Fruit fly (Drosophila melanogaster) whole organism, pupa: Measurements from ENCODE around the gene Lsd-1.

Experiments used
- CG10348 ChIP-seq: fragments of 200-800 bp; sonication (Bioruptor generic); IDR thresholded peaks from 2 replicates; pipeline ENCODE4 v1.3.6; 2022; ENCODE audit warnings: missing biosample characterization, missing genetic modification characterization
- CG14655 ChIP-seq: fragments of 200-800 bp; sonication (Bioruptor generic); optimal IDR thresholded peaks from 3 replicates; lab custom pipeline; 2017; ENCODE audit warnings: mild to moderate bottlenecking, missing biosample characterization, missing genetic modification reagents, missing genetic modification characterization
- CG17806 ChIP-seq: fragments of 200-800 bp; sonication (Bioruptor generic); optimal IDR thresholded peaks from 2 replicates; lab custom pipeline; 2018; ENCODE audit warnings: missing biosample characterization, mild to moderate bottlenecking, missing genetic modification characterization, moderate library complexity
- CG32121 ChIP-seq: fragments of 200-800 bp; sonication (Bioruptor generic); IDR thresholded peaks from 2 replicates; pipeline ENCODE4 v1.3.6; 2022; ENCODE audit warnings: missing biosample characterization, missing genetic modification characterization
- CG8159 ChIP-seq: fragments of 200-800 bp; sonication (Bioruptor generic); optimal IDR thresholded peaks from 3 replicates; lab custom pipeline; 2018; ENCODE audit warnings: missing biosample characterization, mild to moderate bottlenecking, missing genetic modification characterization, moderate library complexity
- CG8301 ChIP-seq: fragments of 200-800 bp; sonication (Bioruptor generic); optimal IDR thresholded peaks from 2 replicates; lab custom pipeline; 2018; ENCODE audit warnings: missing biosample characterization, mild to moderate bottlenecking, missing genetic modification characterization
- D1 ChIP-seq: fragments of 200-800 bp; sonication (Bioruptor generic); optimal IDR thresholded peaks from 2 replicates; lab custom pipeline; 2018; ENCODE audit warnings: missing biosample characterization, mild to moderate bottlenecking, missing genetic modification characterization, moderate library complexity
- EcR ChIP-seq: fragments of 200-800 bp; sonication (Bioruptor generic); optimal IDR thresholded peaks from 3 replicates; lab custom pipeline; 2019; ENCODE audit warnings: missing biosample characterization, missing genetic modification characterization, mild to moderate bottlenecking, moderate library complexity, missing genetic modification reagents
- Pif1B ChIP-seq: fragments of 200-800 bp; sonication (Bioruptor generic); optimal IDR thresholded peaks from 3 replicates; lab custom pipeline; 2016; ENCODE audit warnings: missing biosample characterization, missing genetic modification characterization
- fd96Ca ChIP-seq: fragments of 200-800 bp; sonication (Bioruptor generic); IDR thresholded peaks from 3 replicates; pipeline ENCODE4 v1.3.6; 2022; ENCODE audit warnings: missing biosample characterization, missing genetic modification characterization
- gl ChIP-seq: fragments of 200-800 bp; sonication (Bioruptor generic); optimal IDR thresholded peaks from 2 replicates; lab custom pipeline; 2018; ENCODE audit warnings: missing biosample characterization, mild to moderate bottlenecking, missing genetic modification characterization

DNA sequence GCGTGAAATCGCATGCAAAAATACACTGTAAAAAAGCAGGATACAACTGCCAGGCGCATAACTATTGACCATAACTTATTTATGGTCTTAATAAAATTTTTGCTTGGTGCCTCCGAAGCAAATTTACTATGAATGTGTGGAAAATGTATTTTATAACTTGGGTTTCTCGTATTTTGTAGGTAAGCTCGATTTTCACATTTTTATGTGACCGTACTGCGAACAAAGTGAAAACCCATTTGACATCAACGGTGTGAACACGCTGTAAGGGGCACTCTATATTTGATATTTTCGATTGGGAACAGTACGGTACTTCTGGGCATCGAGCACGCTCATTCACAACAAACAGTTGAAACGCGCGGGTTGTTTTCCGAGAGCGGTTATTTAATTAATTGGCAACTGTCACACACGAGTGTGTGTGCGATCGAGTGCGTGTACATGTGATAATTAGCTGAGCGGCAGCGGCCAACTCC is 17.8 kb downstream of the Lsd-1 start, which contains the start of the genes Nup98-96 and mbc:
- TF ChIP-seq Pif1B (GFP tag; lab: Kevin White, UChicago) = peak; percentile 43
- peak; percentile 79 for TF ChIP-seq fd96Ca (GFP tag; lab: Robert Waterston, UW)
- TF ChIP-seq CG10348 = peak; percentile 67; the same call in 1 of the 2 replicates
- TF ChIP-seq CG8301 (tag; lab: Kevin White, UChicago) = peak; percentile 70
- peak; percentile 77 for TF ChIP-seq CG17806 (tag; lab: Kevin White, UChicago)
- peak; percentile 72 for TF ChIP-seq CG14655 (GFP tag; lab: Kevin White, UChicago)
- TF ChIP-seq CG32121 = peak; percentile 62; the same call in 1 of the 2 replicates
- TF ChIP-seq EcR (GFP tag; lab: Kevin White, UChicago) = peak; percentile 18
- peak; percentile 21 for TF ChIP-seq gl (tag; lab: Kevin White, UChicago)
- no peak for TF ChIP-seq D1 (tag; lab: Kevin White, UChicago)
- peak; percentile 84 for TF ChIP-seq CG8159 (tag; lab: Kevin White, UChicago)
